Fruit fly (Drosophila melanogaster) whole organism, embryonic: ENCODE results near the gene CG6951.

Experiments used
- Bgb ChIP-seq: fragments of 200-800 bp; sonication (Bioruptor generic); IDR thresholded peaks from 2 replicates; pipeline ENCODE4 v1.3.6; 2022; ENCODE audit warnings: missing biosample characterization, missing genetic modification characterization; ENCODE audit not compliant: partially characterized antibody
- CG10274 ChIP-seq: fragments of 200-800 bp; sonication (Bioruptor generic); optimal IDR thresholded peaks from 3 replicates; lab custom pipeline; 2017; ENCODE audit warnings: missing biosample characterization, mild to moderate bottlenecking, missing genetic modification characterization
- CG10543 ChIP-seq: fragments of 200-800 bp; sonication (Bioruptor generic); optimal IDR thresholded peaks from 3 replicates; lab custom pipeline; 2017; ENCODE audit warnings: missing biosample characterization, mild to moderate bottlenecking, missing genetic modification characterization, moderate library complexity
- CG11504 ChIP-seq: fragments of 200-800 bp; sonication (Bioruptor generic); optimal IDR thresholded peaks from 3 replicates; lab custom pipeline; 2019; ENCODE audit warnings: missing biosample characterization, mild to moderate bottlenecking, missing genetic modification characterization, moderate library complexity
- CG12769 ChIP-seq: fragments of 200-800 bp; sonication (Bioruptor generic); optimal IDR thresholded peaks from 2 replicates; lab custom pipeline; 2019; ENCODE audit warnings: missing biosample characterization, mild to moderate bottlenecking, missing genetic modification characterization, moderate library complexity
- CG18599 ChIP-seq: fragments of 200-800 bp; sonication (Bioruptor generic); optimal IDR thresholded peaks from 3 replicates; lab custom pipeline; 2017; ENCODE audit warnings: missing biosample characterization, missing genetic modification characterization, mild to moderate bottlenecking, moderate library complexity, missing genetic modification reagents
- CG34376 ChIP-seq: fragments of 200-800 bp; sonication (Bioruptor generic); optimal IDR thresholded peaks from 2 replicates; lab custom pipeline; 2018; ENCODE audit warnings: missing biosample characterization, mild to moderate bottlenecking, missing genetic modification characterization
- CG34422 ChIP-seq: fragments of 200-800 bp; sonication (Bioruptor generic); IDR thresholded peaks from 3 replicates; pipeline ENCODE4 v1.3.6; 2022; ENCODE audit warnings: missing biosample characterization, missing genetic modification characterization
- CG3847 ChIP-seq: fragments of 200-800 bp; sonication (Bioruptor generic); IDR thresholded peaks from 2 replicates; pipeline ENCODE4 v1.3.6; 2022; ENCODE audit warnings: missing biosample characterization, missing genetic modification characterization
- CG4404 ChIP-seq: fragments of 200-800 bp; sonication (Bioruptor generic); IDR thresholded peaks from 2 replicates; pipeline ENCODE4 v1.3.6; 2022; ENCODE audit warnings: missing biosample characterization, missing genetic modification characterization
- CG5180 ChIP-seq: fragments of 200-800 bp; sonication (Bioruptor generic); optimal IDR thresholded peaks from 3 replicates; lab custom pipeline; 2017; ENCODE audit warnings: missing biosample characterization, missing genetic modification characterization, mild to moderate bottlenecking, moderate library complexity, missing genetic modification reagents
- CG9932 ChIP-seq: fragments of 200-800 bp; sonication (Bioruptor generic); IDR thresholded peaks from 2 replicates; pipeline ENCODE4 v1.3.6; 2022; ENCODE audit warnings: missing biosample characterization, missing genetic modification characterization
- Deaf1 ChIP-seq: fragments of 200-800 bp; optimal IDR thresholded peaks from 3 replicates; lab custom pipeline; 2019; ENCODE audit warnings: missing biosample characterization, mild to moderate bottlenecking, missing genetic modification characterization, moderate library complexity
- Ets65A ChIP-seq: fragments of 200-800 bp; sonication (Bioruptor generic); peaks from one replicate; lab custom pipeline; 2016; ENCODE audit warnings: missing biosample characterization, missing genetic modification characterization
- GATAe ChIP-seq: fragments of 200-800 bp; sonication (Bioruptor generic); conservative IDR thresholded peaks from 2 replicates; pipeline ENCODE4 v1.3.6; 2022; ENCODE audit warnings: missing biosample characterization, missing genetic modification characterization
- HmgZ ChIP-seq: fragments of 200-800 bp; sonication (Bioruptor generic); optimal IDR thresholded peaks from 2 replicates; lab custom pipeline; 2018; ENCODE audit warnings: missing biosample characterization, mild to moderate bottlenecking, missing genetic modification characterization
- Hr51 ChIP-seq, 2 experiments: fragments of 200-800 bp; sonication (Bioruptor generic); optimal IDR thresholded peaks; 2 replicates in 1 of 2; 3 replicates in 1 of 2; lab custom pipeline; 2016 to 2018; ENCODE audit warnings: missing biosample characterization in 2 of 2, missing genetic modification characterization in 2 of 2, mild to moderate bottlenecking in 1 of 2, moderate library complexity in 1 of 2
- MESR4 ChIP-seq: fragments of 200-800 bp; sonication (Bioruptor generic); optimal IDR thresholded peaks from 2 replicates; lab custom pipeline; 2018; ENCODE audit warnings: missing biosample characterization, mild to moderate bottlenecking, missing genetic modification characterization, moderate library complexity
- Med ChIP-seq: fragments of 200-800 bp; sonication (Bioruptor generic); peaks from one replicate; lab custom pipeline; 2016; ENCODE audit warnings: missing biosample characterization, missing genetic modification characterization, mild to moderate bottlenecking, inconsistent platforms, moderate library complexity
- Nf-YA ChIP-seq: fragments of 200-800 bp; sonication (Bioruptor generic); IDR thresholded peaks from 2 replicates; pipeline ENCODE4 v1.3.6; 2022; ENCODE audit warnings: missing biosample characterization, missing genetic modification characterization
- Pdp1 ChIP-seq, 2 experiments: fragments of 200-800 bp; sonication (Bioruptor generic); optimal IDR thresholded peaks; 3 replicates each; lab custom pipeline; 2016; ENCODE audit warnings: missing biosample characterization in 2 of 2, missing genetic modification characterization in 2 of 2, mild to moderate bottlenecking in 1 of 2, moderate library complexity in 1 of 2
- Ptx1 ChIP-seq: fragments of 200-800 bp; sonication (Bioruptor generic); IDR thresholded peaks from 2 replicates; pipeline ENCODE4 v1.3.6; 2022; ENCODE audit warnings: missing biosample characterization, missing genetic modification characterization
- Stat92E ChIP-seq, 3 experiments: fragments of >200 bp in 2 of 3; fragments of 200-800 bp in 1 of 3; sonication (Bioruptor generic) in 1 of 3; optimal IDR thresholded peaks; 2 replicates each; lab custom pipeline; 2017 to 2019; ENCODE audit warnings: missing biosample characterization in 3 of 3, missing genetic modification characterization in 3 of 3, mild to moderate bottlenecking in 1 of 3, moderate library complexity in 1 of 3
- Xbp1 ChIP-seq: fragments of 200-800 bp; sonication (Bioruptor generic); optimal IDR thresholded peaks from 3 replicates; lab custom pipeline; 2016; ENCODE audit warnings: missing biosample characterization, mild to moderate bottlenecking, missing genetic modification characterization
- ase ChIP-seq: fragments of 200-800 bp; sonication (Bioruptor generic); IDR thresholded peaks from 3 replicates; pipeline ENCODE4 v1.3.6; 2022; ENCODE audit warnings: missing biosample characterization, missing genetic modification characterization
- chinmo ChIP-seq: fragments of 200-800 bp; sonication (Bioruptor generic); IDR thresholded peaks from 4 replicates; pipeline ENCODE4 v1.3.6; 2022; ENCODE audit warnings: missing biosample characterization, missing genetic modification characterization; ENCODE audit not compliant: partially characterized antibody
- cwo ChIP-seq: fragments of 200-800 bp; sonication (Bioruptor generic); optimal IDR thresholded peaks from 3 replicates; lab custom pipeline; 2017; ENCODE audit warnings: missing biosample characterization, missing genetic modification characterization, mild to moderate bottlenecking, moderate library complexity, missing genetic modification reagents
- exex ChIP-seq: fragments of 200-800 bp; sonication (Bioruptor generic); optimal IDR thresholded peaks from 4 replicates; lab custom pipeline; 2018; ENCODE audit warnings: missing biosample characterization, mild to moderate bottlenecking, missing genetic modification characterization, moderate library complexity
- gem ChIP-seq: fragments of 200-800 bp; sonication (Bioruptor generic); optimal IDR thresholded peaks from 2 replicates; lab custom pipeline; 2019; ENCODE audit warnings: missing biosample characterization, mild to moderate bottlenecking, missing genetic modification characterization, moderate library complexity
- grau ChIP-seq: fragments of 200-800 bp; optimal IDR thresholded peaks from 3 replicates; lab custom pipeline; 2019; ENCODE audit warnings: missing biosample characterization, mild to moderate bottlenecking, missing genetic modification characterization, moderate library complexity
- grn ChIP-seq: fragments of 200-800 bp; sonication (Bioruptor generic); optimal IDR thresholded peaks from 3 replicates; lab custom pipeline; 2017; ENCODE audit warnings: missing biosample characterization, missing genetic modification characterization
- gro ChIP-seq: fragments of 200-800 bp; sonication (Bioruptor generic); optimal IDR thresholded peaks from 2 replicates; lab custom pipeline; 2016; ENCODE audit warnings: missing biosample characterization, missing genetic modification characterization
- insv ChIP-seq, 2 experiments: fragments of 200-800 bp; sonication (Bioruptor generic); optimal IDR thresholded peaks; 3 replicates each; lab custom pipeline; 2016 to 2018; ENCODE audit warnings: missing biosample characterization in 2 of 2, missing genetic modification characterization in 2 of 2
- nau ChIP-seq: fragments of 200-800 bp; sonication (Bioruptor generic); optimal IDR thresholded peaks from 3 replicates; lab custom pipeline; 2017; ENCODE audit warnings: missing biosample characterization, mild to moderate bottlenecking, missing genetic modification characterization, missing genetic modification reagents
- pan ChIP-seq, 4 experiments: fragments of >200 bp in 3 of 4; fragments of 200-800 bp in 1 of 4; sonication (Bioruptor generic) in 1 of 4; optimal IDR thresholded peaks in 3 of 4; IDR thresholded peaks in 1 of 4; 2 replicates each; pipeline versions ENCODE4 v1.3.6 to Lab custom; 2017 to 2022; ENCODE audit warnings: missing biosample characterization in 2 of 4, missing genetic modification characterization in 2 of 4, mixed read lengths in 1 of 4
- row ChIP-seq: fragments of 200-800 bp; sonication (Bioruptor generic); IDR thresholded peaks from 3 replicates; pipeline ENCODE4 v1.3.6; 2022; ENCODE audit warnings: missing biosample characterization, missing genetic modification characterization
- sd ChIP-seq: fragments of 200-800 bp; sonication (Bioruptor generic); optimal IDR thresholded peaks from 3 replicates; lab custom pipeline; 2018; ENCODE audit warnings: missing biosample characterization, mild to moderate bottlenecking, missing genetic modification characterization, moderate library complexity
- slbo ChIP-seq: fragments of 200-800 bp; sonication (Bioruptor generic); IDR thresholded peaks from 2 replicates; pipeline ENCODE4 v1.3.6; 2022; ENCODE audit warnings: missing biosample characterization, missing genetic modification characterization
- sug ChIP-seq: fragments of 200-800 bp; optimal IDR thresholded peaks from 2 replicates; lab custom pipeline; 2019; ENCODE audit warnings: missing biosample characterization, mild to moderate bottlenecking, missing genetic modification characterization, moderate library complexity
- tgo ChIP-seq: fragments of 200-800 bp; sonication (Bioruptor generic); IDR thresholded peaks from 3 replicates; pipeline ENCODE4 v1.3.6; 2022; ENCODE audit warnings: missing biosample characterization, missing genetic modification characterization

CG6951 gene

dm6 chr3L:20192872-20193747 lies 48.0 kb upstream of the CG6951 start:
- peak; percentile 35 for TF ChIP-seq Xbp1 (GFP tag; lab: Kevin White, UChicago)
- TF ChIP-seq CG3847 (GFP tag; lab: Robert Waterston, UW), result no peak
- 0 out of 3 replicates have a peak, but pooled peaks have one; percentile 15 for TF ChIP-seq tgo (GFP tag; lab: Robert Waterston, UW)
- TF ChIP-seq CG10543 (GFP tag; lab: Kevin White, UChicago), result peak; percentile 35
- TF ChIP-seq HmgZ (tag; lab: Kevin White, UChicago), result peak; percentile 40
- peak; percentile 22 for TF ChIP-seq gem (tag; lab: Kevin White, UChicago)
- TF ChIP-seq row, result peak; percentile 27; the same call in 1 of the 3 replicates
- TF ChIP-seq CG9932 (GFP tag; lab: Robert Waterston, UW), result peak; percentile 24; the same call in 1 of the 2 replicates
- TF ChIP-seq slbo (GFP tag; lab: Robert Waterston, UW), result no peak
- TF ChIP-seq Med (GFP tag; lab: Kevin White, UChicago), result peak; percentile 57
- TF ChIP-seq Hr51 (GFP tag; optimal IDR thresholded peaks at IDR 0.05; lab: Kevin White, UChicago), result peak in 1 of 2 experiments; percentile 6
- TF ChIP-seq Bgb (GFP tag; lab: Robert Waterston, UW), result no peak
- TF ChIP-seq Ptx1, result 0 out of 2 replicates have a peak, but pooled peaks have one; percentile 15
- peak; percentile 59 for TF ChIP-seq grau (tag; lab: Kevin White, UChicago)
- peak; percentile 90 for TF ChIP-seq CG5180 (GFP tag; lab: Kevin White, UChicago)
- peak; percentile 21 for TF ChIP-seq CG11504 (tag; lab: Kevin White, UChicago)
- TF ChIP-seq nau, result no peak
- no peak for TF ChIP-seq MESR4
- TF ChIP-seq pan (optimal IDR thresholded peaks at IDR 0.05; lab: Kevin White, UChicago), result no peak
- peak in 1 of 2 experiments; percentile 30 for TF ChIP-seq pan (GFP tag; optimal IDR thresholded peaks at IDR 0.05 in 1 of 2, IDR thresholded peaks at IDR 0.05 in 1 of 2)
- 0 out of 3 replicates have a peak, but pooled peaks have one; percentile 7 for TF ChIP-seq CG34422 (GFP tag; lab: Robert Waterston, UW)
- peak in 1 of 2 experiments; percentile 72 for TF ChIP-seq Pdp1 (GFP tag; optimal IDR thresholded peaks at IDR 0.05; lab: Kevin White, UChicago)
- 0 out of 4 replicates have a peak, but pooled peaks have one; percentile 51 for TF ChIP-seq chinmo (GFP tag; lab: Robert Waterston, UW)
- TF ChIP-seq Stat92E (GFP tag; optimal IDR thresholded peaks at IDR 0.05; lab: Kevin White, UChicago), result peak in 1 of 3 experiments; percentile 46
- TF ChIP-seq GATAe (GFP tag; lab: Robert Waterston, UW), result 0 out of 2 replicates have a peak, but pooled peaks have one; percentile 48
- TF ChIP-seq CG12769 (tag; lab: Kevin White, UChicago), result peak; percentile 52
- peak; percentile 61 for TF ChIP-seq Ets65A (GFP tag; lab: Kevin White, UChicago)

- TF ChIP-seq gro (peak; percentile 7), Nf-YA (GFP tag; lab: Robert Waterston, UW) (no peak), Med (GFP tag; lab: Kevin White, UChicago) (peak; percentile 0), Deaf1 (tag; lab: Kevin White, UChicago) (peak; percentile 22), CG34376 (GFP tag; lab: Kevin White, UChicago) (peak; percentile 90), CG18599 (GFP tag; lab: Kevin White, UChicago) (peak; percentile 8), sd (tag; lab: Kevin White, UChicago) (peak; percentile 42), CG10274 (GFP tag; lab: Kevin White, UChicago) (no peak), insv (GFP tag; optimal IDR thresholded peaks at IDR 0.05; lab: Kevin White, UChicago) (no peak), exex (tag; lab: Kevin White, UChicago) (peak; percentile 97), CG4404 (GFP tag; lab: Robert Waterston, UW) (no peak), grn (peak; percentile 73), ase (no peak), cwo (GFP tag; lab: Kevin White, UChicago) (peak; percentile 35), sug (peak; percentile 73)
Measured at dm6 chr3L:20193748-20194058, 47.4 kb upstream of the CG6951 start.
